Fruit fly (Drosophila melanogaster): Measurements from ENCODE around the gene CaMKII.

CaMKII gene

DNA sequence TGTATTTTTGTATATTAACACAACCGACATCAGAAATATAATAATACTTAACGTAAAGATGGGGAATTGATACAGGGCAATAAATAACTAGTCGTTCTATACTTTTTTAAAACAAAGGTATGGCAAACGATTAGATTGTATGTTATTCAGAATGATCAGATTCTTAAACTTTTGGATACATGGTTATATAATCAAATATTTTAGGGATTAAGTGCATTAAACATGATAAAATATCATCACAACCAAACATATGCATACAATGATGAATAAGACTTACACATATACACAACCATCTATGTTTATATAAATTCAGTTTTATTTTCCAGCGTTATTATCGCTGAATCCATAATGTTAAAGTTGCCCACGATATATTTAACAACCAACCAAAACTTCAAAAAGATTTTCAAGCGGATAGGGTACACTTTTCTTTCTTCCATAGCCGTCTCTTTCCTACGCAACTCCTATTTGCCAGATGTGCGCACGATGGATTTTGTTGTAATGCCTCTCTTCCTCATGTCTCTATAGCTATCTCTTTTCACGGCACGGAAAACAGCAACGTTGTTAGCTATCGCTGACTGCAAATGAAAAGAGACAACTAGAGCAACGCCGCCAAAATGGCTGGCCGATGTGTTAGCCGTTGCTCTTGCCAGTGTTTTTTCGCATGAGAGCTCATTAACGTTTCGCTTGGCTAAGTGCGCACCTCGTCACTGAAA is 64.3 kb downstream of the CaMKII start, which contains the start of gene toy:
Gene toy, plus strand, starts transcription at position 668 of the 713 bp plus-strand sequence.
- TF ChIP-seq CG8478 (optimal IDR thresholded peaks at IDR 0.05) (peak; percentile 84), Dll (optimal IDR thresholded peaks at IDR 0.05) (no peak), EcR (GFP tag; optimal IDR thresholded peaks at IDR 0.05) (peak in 1 of 2 experiments; percentile 47)

- TF ChIP-seq CG8478 (optimal IDR thresholded peaks at IDR 0.05): no peak
- no peak for TF ChIP-seq EcR (GFP tag; optimal IDR thresholded peaks at IDR 0.05)
- no peak for TF ChIP-seq psq (optimal IDR thresholded peaks at IDR 0.05)
- TF ChIP-seq usp (GFP tag; optimal IDR thresholded peaks at IDR 0.05): no peak
- no peak for TF ChIP-seq Dll (optimal IDR thresholded peaks at IDR 0.05)
- TF ChIP-seq pan (optimal IDR thresholded peaks at IDR 0.05): no peak
Measured at dm6 chr4:988379-988778, 65.1 kb downstream of the CaMKII start.

Data from whole organism.